Worm (Caenorhabditis elegans) whole organism, early embryonic: Measurements from ENCODE around the gene F25G6.8.

Experiments
- B0310.2 ChIP-seq: sonication (generic microtip); optimal IDR thresholded peaks from 2 replicates; lab custom pipeline; 2016; ENCODE audit warnings: mild to moderate bottlenecking, missing genetic modification characterization, missing compliant biosample characterization
- ama-1 ChIP-seq: fragments of 150-350 bp; optimal IDR thresholded peaks from 2 replicates; lab custom pipeline; 2014
- tbx-11 ChIP-seq: fragments of 200-800 bp; sonication (Bioruptor generic); IDR thresholded peaks from 2 replicates; pipeline ENCODE4 v1.3.6; 2022; ENCODE audit warnings: missing genetic modification characterization, missing compliant biosample characterization
- tbx-37 ChIP-seq: fragments of 200-800 bp; sonication (Bioruptor generic); conservative IDR thresholded peaks from 2 replicates; pipeline ENCODE4 v1.3.6; 2022; ENCODE audit warnings: missing genetic modification reagents, missing genetic modification characterization, missing compliant biosample characterization
- tra-4 ChIP-seq: sonication (generic microtip); optimal IDR thresholded peaks from 2 replicates; lab custom pipeline; 2017; ENCODE audit warnings: missing genetic modification characterization, missing compliant biosample characterization

ce11 chrV:8592691-8593307 is 27.8 kb upstream of the F25G6.8 start:
- no peak for TF ChIP-seq tra-4 (tag; lab: Kevin White, UChicago)
- TF ChIP-seq tbx-37 (GFP tag; lab: Robert Waterston, UW): no peak
- no peak for TF ChIP-seq B0310.2
- no peak for TF ChIP-seq tbx-11
- TF ChIP-seq ama-1 (lab: Kevin White, UChicago): no peak
